Fruit fly (Drosophila melanogaster): ENCODE measurements around the gene Mst87F.

DNA sequence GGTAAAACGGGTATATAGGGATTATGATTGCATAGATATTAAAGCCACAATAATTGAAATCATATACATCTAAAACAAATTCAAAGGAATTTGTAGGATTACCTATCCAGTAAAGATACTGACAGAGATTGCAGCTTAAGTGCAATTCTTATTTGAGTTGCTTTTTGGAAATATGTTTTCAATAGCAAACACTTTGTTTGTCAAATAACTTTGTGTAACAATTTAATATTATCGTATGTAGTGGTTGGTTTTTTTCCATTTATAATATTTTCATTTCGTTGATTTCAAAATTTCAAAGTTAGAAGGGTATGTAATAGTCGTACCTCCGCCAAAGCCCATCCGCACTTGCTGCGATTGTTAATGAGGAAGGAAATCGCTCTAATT is 21.1 kb downstream of the Mst87F start:
- peak; percentile 13 for TF ChIP-seq fru (GFP tag; optimal IDR thresholded peaks at IDR 0.05)
- TF ChIP-seq HLH106 (tag; optimal IDR thresholded peaks at IDR 0.05), result no peak
- no peak for TF ChIP-seq usp (GFP tag; optimal IDR thresholded peaks at IDR 0.05)
